Worm (Caenorhabditis elegans) whole organism, L3 larva: Measurements from ENCODE around the gene B0034.5.
"Not testable (repeated sequence)": the region's sequence is repeated elsewhere in the genome, so short reads cannot be mapped to it uniquely, and the experiment has no call there.

ENCODE experiments used
- ZK546.5 ChIP-seq: sonication (generic microtip); optimal IDR thresholded peaks from 2 replicates; lab custom pipeline; 2017; ENCODE audit warnings: missing biosample characterization, missing genetic modification characterization
- elt-3 ChIP-seq, 3 experiments: fragments of 150-350 bp in 1 of 3; sonication (generic microtip) in 2 of 3; optimal IDR thresholded peaks; 2 replicates in 2 of 3; 4 replicates in 1 of 3; lab custom pipeline; 2014 to 2017; ENCODE audit warnings: missing biosample characterization in 3 of 3, missing genetic modification characterization in 3 of 3
- mdl-1 ChIP-seq: fragments of 150-350 bp; optimal IDR thresholded peaks from 2 replicates; lab custom pipeline; 2014; ENCODE audit warnings: missing biosample characterization, missing genetic modification characterization
- nhr-43 ChIP-seq: sonication (generic microtip); optimal IDR thresholded peaks from 2 replicates; lab custom pipeline; 2016; ENCODE audit warnings: mild to moderate bottlenecking, missing genetic modification characterization, missing compliant biosample characterization; ENCODE audit not compliant: poor library complexity, severe bottlenecking
- snpc-4 ChIP-seq: fragments of 150-350 bp; optimal IDR thresholded peaks from 2 replicates; lab custom pipeline; 2014; ENCODE audit warnings: missing biosample characterization, missing genetic modification characterization
- tbx-2 ChIP-seq: sonication (generic microtip); optimal IDR thresholded peaks from 2 replicates; lab custom pipeline; 2016; ENCODE audit warnings: mild to moderate bottlenecking, missing genetic modification characterization, missing compliant biosample characterization

DNA sequence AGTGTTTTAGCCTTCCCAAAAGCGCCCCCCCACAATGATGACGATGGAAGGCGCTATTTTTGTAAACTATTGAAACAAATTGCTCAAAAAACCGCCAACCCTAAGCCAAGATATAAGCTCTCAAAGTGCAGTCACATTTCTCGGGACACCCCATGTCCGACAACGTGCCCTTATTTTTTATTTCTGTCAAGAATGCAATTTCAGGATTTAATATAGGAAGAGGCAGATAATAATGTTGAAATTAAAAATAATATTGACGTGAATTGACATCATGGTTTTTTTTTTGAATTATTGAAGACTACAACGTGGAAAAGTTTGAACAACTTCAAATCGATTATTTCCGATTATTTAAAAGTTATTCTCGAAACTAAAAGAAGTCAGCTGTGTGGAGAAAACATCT, 39.3 kb upstream of the B0034.5 start, which contains the start of gene ZK84.2:
- not testable (repeated sequence) for TF ChIP-seq elt-3 (tag; optimal IDR thresholded peaks at IDR 0.05; lab: Kevin White, UChicago); tbx-2 (tag; lab: Kevin White, UChicago); nhr-43; mdl-1 (tag; lab: Kevin White, UChicago); snpc-4 (tag; lab: Kevin White, UChicago); ZK546.5
